Worm (Caenorhabditis elegans) whole organism, young adult: ENCODE data around the gene gcy-25.
A peak's percentile ranks its signal among the peaks of the same experiment; 100 is the strongest.

ENCODE experiments used
- F57C9.4 ChIP-seq: sonication (generic microtip); optimal IDR thresholded peaks from 2 replicates; lab custom pipeline; 2017; ENCODE audit warnings: mild to moderate bottlenecking, missing genetic modification characterization, missing compliant biosample characterization
- die-1 ChIP-seq: sonication (generic microtip); optimal IDR thresholded peaks from 2 replicates; lab custom pipeline; 2016; ENCODE audit warnings: missing genotype, mild to moderate bottlenecking, missing genetic modification characterization, missing compliant biosample characterization

DNA sequence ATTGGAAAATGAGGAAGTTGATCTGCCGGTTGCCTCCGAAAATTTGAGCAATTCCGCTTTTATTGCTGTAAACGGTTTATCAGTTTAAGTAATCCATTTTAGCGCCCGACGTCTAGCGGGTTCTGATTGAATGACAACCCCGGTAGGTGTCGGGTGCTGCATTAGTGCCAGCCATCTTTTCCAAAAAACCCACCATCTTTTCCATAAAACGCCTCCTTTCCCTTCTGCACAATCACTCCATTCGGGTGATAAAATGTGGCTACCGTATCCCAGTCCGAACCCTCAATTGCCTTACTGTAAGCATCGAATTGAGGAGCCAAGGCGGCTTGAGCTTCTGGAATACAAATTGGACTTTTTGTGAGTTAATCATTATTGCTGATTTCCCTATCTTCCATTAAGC, 27.4 kb downstream of the gcy-25 start:
- TF ChIP-seq F57C9.4 (tag; lab: Kevin White, UChicago) (peak; percentile 19), die-1 (tag; lab: Kevin White, UChicago) (no peak)
